Fruit fly (Drosophila melanogaster) whole organism: ENCODE measurements around the gene CCAP-R.

Experiments
- CG8478 ChIP-seq: fragments of >200 bp; optimal IDR thresholded peaks from 2 replicates; lab custom pipeline; 2018; ENCODE audit warnings: inconsistent platforms
- Dll ChIP-seq: fragments of >200 bp; optimal IDR thresholded peaks from 2 replicates; lab custom pipeline; 2017
- EcR ChIP-seq, 2 experiments: fragments of >200 bp; optimal IDR thresholded peaks; 2 replicates each; lab custom pipeline; 2017; ENCODE audit warnings: missing biosample characterization in 2 of 2, missing genetic modification characterization in 2 of 2, missing genetic modification reagents in 2 of 2
- pan ChIP-seq: fragments of >200 bp; optimal IDR thresholded peaks from 2 replicates; lab custom pipeline; 2017
- psq ChIP-seq: fragments of >200 bp; optimal IDR thresholded peaks from 2 replicates; lab custom pipeline; 2017
- usp ChIP-seq: fragments of >200 bp; optimal IDR thresholded peaks from 2 replicates; lab custom pipeline; 2017; ENCODE audit warnings: missing biosample characterization, missing genetic modification characterization, mixed read lengths

Gene CCAP-R

dm6 chr3R:25880198-25880970 is 75.7 kb downstream of the CCAP-R start:
- TF ChIP-seq CG8478 (no peak), Dll (no peak), usp (no peak), EcR (GFP tag; optimal IDR thresholded peaks at IDR 0.05; lab: Kevin White, UChicago) (no peak), pan (no peak), psq (lab: Kevin White, UChicago) (no peak)

- no peak for TF ChIP-seq Dll
- TF ChIP-seq CG8478, result no peak
- no peak for TF ChIP-seq usp
- no peak for TF ChIP-seq EcR (GFP tag; optimal IDR thresholded peaks at IDR 0.05; lab: Kevin White, UChicago)
- no peak for TF ChIP-seq pan
- no peak for TF ChIP-seq psq (lab: Kevin White, UChicago)
Measured at dm6 chr3R:25879324-25879766, 76.7 kb downstream of the CCAP-R start.

- TF ChIP-seq usp, result no peak
- TF ChIP-seq pan, result no peak
- TF ChIP-seq EcR (GFP tag; optimal IDR thresholded peaks at IDR 0.05; lab: Kevin White, UChicago), result peak in 1 of 2 experiments; percentile 2
Measured at dm6 chr3R:25877064-25877463, 79.0 kb downstream of the CCAP-R start.

dm6 chr3R:25876639-25877038 is 79.4 kb downstream of the CCAP-R start:
- no peak for TF ChIP-seq pan
- TF ChIP-seq CG8478, result no peak
- no peak for TF ChIP-seq usp
- no peak for TF ChIP-seq Dll
- TF ChIP-seq EcR (GFP tag; optimal IDR thresholded peaks at IDR 0.05; lab: Kevin White, UChicago), result no peak
- TF ChIP-seq psq (lab: Kevin White, UChicago), result no peak
